Worm (Caenorhabditis elegans) whole organism, late embryonic: ENCODE measurements around the gene T23F4.2.
"Not testable (repeated sequence)": the region's sequence is repeated elsewhere in the genome, so short reads cannot be mapped to it uniquely, and the experiment has no call there.

ENCODE experiments used
- C08G9.2 ChIP-seq: sonication (generic microtip); optimal IDR thresholded peaks from 2 replicates; lab custom pipeline; 2016; ENCODE audit warnings: mild to moderate bottlenecking, missing genetic modification characterization, moderate library complexity, missing compliant biosample characterization
- F13H6.1 ChIP-seq: sonication (generic microtip); optimal IDR thresholded peaks from 2 replicates; lab custom pipeline; 2016; ENCODE audit warnings: missing genetic modification characterization, missing compliant biosample characterization
- K09A11.1 ChIP-seq: sonication (generic microtip); optimal IDR thresholded peaks from 2 replicates; lab custom pipeline; 2017; ENCODE audit warnings: antibody characterized with exemption, mild to moderate bottlenecking, missing genetic modification characterization, missing compliant biosample characterization; ENCODE audit not compliant: insufficient read depth
- ahr-1 ChIP-seq: sonication (generic microtip); optimal IDR thresholded peaks from 2 replicates; lab custom pipeline; 2016; ENCODE audit warnings: missing genetic modification characterization, missing compliant biosample characterization
- ceh-14 ChIP-seq: sonication (generic microtip); optimal IDR thresholded peaks from 2 replicates; lab custom pipeline; 2016; ENCODE audit warnings: missing genotype, missing genetic modification characterization, missing compliant biosample characterization
- ceh-18 ChIP-seq: sonication (generic microtip); optimal IDR thresholded peaks from 2 replicates; lab custom pipeline; 2016; ENCODE audit warnings: missing genetic modification characterization, missing compliant biosample characterization
- ceh-19 ChIP-seq: fragments of 200-800 bp; sonication (Bioruptor generic); optimal IDR thresholded peaks from 2 replicates; lab custom pipeline; 2018; ENCODE audit warnings: mild to moderate bottlenecking, missing genetic modification characterization, missing compliant biosample characterization
- ceh-2 ChIP-seq: sonication (generic microtip); optimal IDR thresholded peaks from 2 replicates; lab custom pipeline; 2016; ENCODE audit warnings: missing genotype, missing genetic modification characterization, missing compliant biosample characterization
- ceh-31 ChIP-seq: sonication (generic microtip); optimal IDR thresholded peaks from 2 replicates; lab custom pipeline; 2016; ENCODE audit warnings: missing genetic modification characterization, missing compliant biosample characterization
- ceh-34 ChIP-seq: sonication (generic microtip); optimal IDR thresholded peaks from 2 replicates; lab custom pipeline; 2016; ENCODE audit warnings: mild to moderate bottlenecking, missing genetic modification characterization, missing compliant biosample characterization
- ceh-45 ChIP-seq: fragments of 200-800 bp; sonication (Bioruptor generic); IDR thresholded peaks from 2 replicates; pipeline ENCODE4 v1.3.6; 2022; ENCODE audit warnings: missing genetic modification reagents, missing genetic modification characterization, missing compliant biosample characterization
- ceh-48 ChIP-seq: sonication (generic microtip); optimal IDR thresholded peaks from 2 replicates; lab custom pipeline; 2016; ENCODE audit warnings: missing genetic modification characterization, inconsistent platforms, missing compliant biosample characterization
- ceh-6 ChIP-seq: fragments of 200-800 bp; sonication (Bioruptor generic); optimal IDR thresholded peaks from 2 replicates; lab custom pipeline; 2018; ENCODE audit warnings: mild to moderate bottlenecking, missing genetic modification characterization, missing compliant biosample characterization
- ceh-9 ChIP-seq: sonication (generic microtip); optimal IDR thresholded peaks from 2 replicates; lab custom pipeline; 2016; ENCODE audit warnings: mild to moderate bottlenecking, missing genetic modification characterization, inconsistent platforms, missing compliant biosample characterization
- dmd-4 ChIP-seq: sonication (generic microtip); optimal IDR thresholded peaks from 2 replicates; lab custom pipeline; 2016; ENCODE audit warnings: borderline replicate concordance, missing genetic modification characterization, missing compliant biosample characterization
- elt-2 ChIP-seq: sonication (generic microtip); optimal IDR thresholded peaks from 2 replicates; lab custom pipeline; 2016; ENCODE audit warnings: missing genetic modification reagents, missing genetic modification characterization, missing compliant biosample characterization
- elt-4 ChIP-seq: sonication (generic microtip); optimal IDR thresholded peaks from 2 replicates; lab custom pipeline; 2016; ENCODE audit warnings: missing genetic modification characterization, missing compliant biosample characterization
- ets-4 ChIP-seq: sonication (generic microtip); optimal IDR thresholded peaks from 2 replicates; lab custom pipeline; 2016; ENCODE audit warnings: missing genetic modification characterization, missing compliant biosample characterization
- fax-1 ChIP-seq: sonication (generic microtip); optimal IDR thresholded peaks from 2 replicates; lab custom pipeline; 2016; ENCODE audit warnings: missing genotype, missing genetic modification characterization, missing compliant biosample characterization
- fkh-10 ChIP-seq: fragments of 150-350 bp; optimal IDR thresholded peaks from 2 replicates; lab custom pipeline; 2014; ENCODE audit warnings: missing biosample characterization, missing genetic modification reagents, missing genetic modification characterization
- gmeb-2 ChIP-seq: sonication (generic microtip); optimal IDR thresholded peaks from 2 replicates; lab custom pipeline; 2016; ENCODE audit warnings: missing genetic modification characterization, inconsistent platforms, missing compliant biosample characterization
- hlh-15 ChIP-seq: sonication (generic microtip); optimal IDR thresholded peaks from 2 replicates; lab custom pipeline; 2016; ENCODE audit warnings: missing genetic modification characterization, missing compliant biosample characterization
- hlh-6 ChIP-seq: sonication (generic microtip); optimal IDR thresholded peaks from 2 replicates; lab custom pipeline; 2016; ENCODE audit warnings: missing genotype, missing genetic modification characterization, missing compliant biosample characterization
- hlh-8 ChIP-seq: sonication (generic microtip); optimal IDR thresholded peaks from 2 replicates; lab custom pipeline; 2016; ENCODE audit warnings: missing genotype, missing genetic modification characterization, missing compliant biosample characterization
- lim-6 ChIP-seq: sonication (generic microtip); optimal IDR thresholded peaks from 2 replicates; lab custom pipeline; 2016; ENCODE audit warnings: missing genetic modification characterization, missing compliant biosample characterization
- mec-3 ChIP-seq: sonication (generic microtip); optimal IDR thresholded peaks from 2 replicates; lab custom pipeline; 2016; ENCODE audit warnings: borderline replicate concordance, missing genetic modification characterization, missing compliant biosample characterization
- nfya-1 ChIP-seq: sonication (generic microtip); optimal IDR thresholded peaks from 2 replicates; lab custom pipeline; 2017; ENCODE audit warnings: missing genetic modification characterization, mild to moderate bottlenecking, missing compliant biosample characterization, antibody characterized with exemption, moderate library complexity
- pha-4 ChIP-seq: fragments of 150-350 bp; optimal IDR thresholded peaks from 2 replicates; lab custom pipeline; 2018; ENCODE audit warnings: missing biosample characterization, missing genetic modification reagents, missing genetic modification characterization
- pqm-1 ChIP-seq: sonication (generic microtip); optimal IDR thresholded peaks from 2 replicates; lab custom pipeline; 2016; ENCODE audit warnings: missing genetic modification characterization, missing compliant biosample characterization
- pros-1 ChIP-seq: fragments of 150-350 bp; optimal IDR thresholded peaks from 2 replicates; lab custom pipeline; 2014; ENCODE audit warnings: missing biosample characterization, missing genetic modification reagents, missing genetic modification characterization
- ref-2 ChIP-seq: sonication (generic microtip); optimal IDR thresholded peaks from 2 replicates; lab custom pipeline; 2016; ENCODE audit warnings: missing genetic modification characterization, missing compliant biosample characterization
- rnt-1 ChIP-seq: sonication (generic microtip); optimal IDR thresholded peaks from 2 replicates; lab custom pipeline; 2016; ENCODE audit warnings: missing genetic modification characterization, missing compliant biosample characterization
- sox-2 ChIP-seq: fragments of 200-800 bp; sonication (Bioruptor generic); IDR thresholded peaks from 2 replicates; pipeline ENCODE4 v1.3.6; 2022; ENCODE audit warnings: missing genetic modification reagents, missing genetic modification characterization, missing compliant biosample characterization
- sox-4 ChIP-seq: sonication (generic microtip); optimal IDR thresholded peaks from 2 replicates; lab custom pipeline; 2017; ENCODE audit warnings: mild to moderate bottlenecking, missing genetic modification characterization, inconsistent platforms, missing compliant biosample characterization
- tbx-2 ChIP-seq: sonication (generic microtip); optimal IDR thresholded peaks from 2 replicates; lab custom pipeline; 2016; ENCODE audit warnings: missing genetic modification characterization, missing compliant biosample characterization
- tbx-7 ChIP-seq: sonication (generic microtip); optimal IDR thresholded peaks from 2 replicates; lab custom pipeline; 2016; ENCODE audit warnings: missing genotype, missing genetic modification characterization, missing compliant biosample characterization
- unc-3 ChIP-seq, 2 experiments: fragments of 200-800 bp in 1 of 2; sonication (Bioruptor generic) in 1 of 2; sonication (generic microtip) in 1 of 2; conservative IDR thresholded peaks in 1 of 2; optimal IDR thresholded peaks in 1 of 2; 2 replicates each; pipeline versions ENCODE4 v1.3.6 to Lab custom; 2016 to 2022; ENCODE audit warnings: missing compliant biosample characterization in 2 of 2, missing genetic modification characterization in 2 of 2, missing genetic modification reagents in 1 of 2
- unc-42 ChIP-seq: sonication (generic microtip); optimal IDR thresholded peaks from 2 replicates; lab custom pipeline; 2016; ENCODE audit warnings: missing genotype, missing genetic modification characterization, missing compliant biosample characterization
- zip-5 ChIP-seq: sonication (generic microtip); optimal IDR thresholded peaks from 2 replicates; lab custom pipeline; 2016; ENCODE audit warnings: missing genetic modification characterization, missing compliant biosample characterization

T23F4.2 gene

ce11 chrII:1134314-1135108, 28.9 kb upstream of the T23F4.2 start:
- TF ChIP-seq lim-6 (peak; percentile 87), ref-2 (peak; percentile 93), ceh-14 (tag; lab: Kevin White, UChicago) (peak; percentile 84), ceh-19 (GFP tag; lab: Kevin White, UChicago) (peak; percentile 58), unc-42 (tag; lab: Kevin White, UChicago) (peak; percentile 23), elt-2 (tag; lab: Kevin White, UChicago) (peak; percentile 48), ceh-34 (tag; lab: Kevin White, UChicago) (peak; percentile 84), mec-3 (peak; percentile 72), unc-3 (GFP tag; conservative IDR thresholded peaks at IDR 0.05; lab: Robert Waterston, UW) (0 out of 2 replicates have a peak, but pooled peaks have one; percentile 26), C08G9.2 (tag; lab: Kevin White, UChicago) (peak; percentile 88), F13H6.1 (peak; percentile 66), ceh-18 (peak; percentile 33), dmd-4 (tag; lab: Kevin White, UChicago) (peak; percentile 68), tbx-7 (tag; lab: Kevin White, UChicago) (peak; percentile 75), fax-1 (tag; lab: Kevin White, UChicago) (peak; percentile 83), tbx-2 (tag; lab: Kevin White, UChicago) (peak; percentile 90), rnt-1 (tag; lab: Kevin White, UChicago) (peak; percentile 80), hlh-8 (tag; lab: Kevin White, UChicago) (peak; percentile 78), ahr-1 (tag; lab: Kevin White, UChicago) (peak; percentile 44), pqm-1 (peak; percentile 64), hlh-6 (tag; lab: Kevin White, UChicago) (peak; percentile 14), ceh-31 (tag; lab: Kevin White, UChicago) (peak; percentile 97), zip-5 (peak; percentile 47), ceh-2 (peak; percentile 80), ets-4 (tag; lab: Kevin White, UChicago) (peak; percentile 80)
- TF ChIP-seq unc-3 (tag; optimal IDR thresholded peaks at IDR 0.05; lab: Kevin White, UChicago): not testable (repeated sequence)
- TF ChIP-seq, all 69 proteins: peak for 25; not testable (repeated sequence) for 44

- TF ChIP-seq mec-3 (no peak), fkh-10 (GFP tag; lab: Kevin White, UChicago) (no peak), pros-1 (tag; lab: Kevin White, UChicago) (no peak), ets-4 (tag; lab: Kevin White, UChicago) (no peak), unc-42 (tag; lab: Kevin White, UChicago) (no peak), sox-4 (tag; lab: Kevin White, UChicago) (no peak), zip-5 (no peak), nfya-1 (tag; lab: Kevin White, UChicago) (no peak), pha-4 (no peak), ceh-2 (no peak), ceh-6 (GFP tag; lab: Kevin White, UChicago) (no peak), elt-2 (tag; lab: Kevin White, UChicago) (no peak)
Measured at ce11 chrII:1136485-1136884, 26.9 kb upstream of the T23F4.2 start, which contains the start of gene pod-2. pod-2 (plus strand) TSS chrII:1136785.

- TF ChIP-seq elt-2 (tag; lab: Kevin White, UChicago) (peak; percentile 89), elt-4 (tag; lab: Kevin White, UChicago) (no peak)
- TF ChIP-seq, all 69 proteins: peak for 1
Measured at ce11 chrII:1138618-1139017, 24.8 kb upstream of the T23F4.2 start.

ce11 chrII:1140689-1141088, 22.7 kb upstream of the T23F4.2 start, which contains the start of gene W09B6.4:
W09B6.4 (minus strand) TSS chrII:1140839.
- no peak for TF ChIP-seq ceh-18
- no peak for TF ChIP-seq F13H6.1
- TF ChIP-seq elt-4 (tag; lab: Kevin White, UChicago): no peak
- TF ChIP-seq ahr-1 (tag; lab: Kevin White, UChicago): no peak
- TF ChIP-seq ceh-9: no peak
- no peak for TF ChIP-seq K09A11.1 (tag; lab: Kevin White, UChicago)
- TF ChIP-seq hlh-15 (tag; lab: Kevin White, UChicago): no peak
- no peak for TF ChIP-seq tbx-7 (tag; lab: Kevin White, UChicago)
- no peak for TF ChIP-seq gmeb-2 (tag; lab: Kevin White, UChicago)
- no peak for TF ChIP-seq ets-4 (tag; lab: Kevin White, UChicago)
- no peak for TF ChIP-seq elt-2 (tag; lab: Kevin White, UChicago)
- no peak for TF ChIP-seq ceh-45 (GFP tag; lab: Robert Waterston, UW)
- TF ChIP-seq pha-4: no peak
- no peak for TF ChIP-seq ceh-6 (GFP tag; lab: Kevin White, UChicago)
- no peak for TF ChIP-seq sox-4 (tag; lab: Kevin White, UChicago)
- TF ChIP-seq sox-2 (GFP tag; lab: Robert Waterston, UW): no peak
- TF ChIP-seq rnt-1 (tag; lab: Kevin White, UChicago): no peak
- TF ChIP-seq tbx-2 (tag; lab: Kevin White, UChicago): no peak
- TF ChIP-seq ceh-48: no peak
- no peak for TF ChIP-seq C08G9.2 (tag; lab: Kevin White, UChicago)
